Worm (Caenorhabditis elegans): ENCODE results near the gene hacd-1.
A peak's percentile ranks its signal among the peaks of the same experiment; 100 is the strongest.

The hacd-1 gene

ce11 chrV:1481742-1482141 lies 21.6 kb downstream of the hacd-1 start, which contains the start of gene C38C3.4:
Gene C38C3.4 (plus strand): TSS chrV:1482042.
- no peak for TF ChIP-seq tbx-8 (GFP tag; optimal IDR thresholded peaks at IDR 0.05)

- TF ChIP-seq ceh-39 (tag; optimal IDR thresholded peaks at IDR 0.05) (no peak), mls-2 (tag; optimal IDR thresholded peaks at IDR 0.05) (no peak), nhr-76 (tag; optimal IDR thresholded peaks at IDR 0.05) (no peak), hlh-1 (tag; optimal IDR thresholded peaks at IDR 0.05) (no peak), tbx-8 (GFP tag; optimal IDR thresholded peaks at IDR 0.05) (no peak), cnd-1 (tag; optimal IDR thresholded peaks at IDR 0.05) (no peak), ztf-11 (tag; optimal IDR thresholded peaks at IDR 0.05) (no peak), bed-3 (GFP tag; optimal IDR thresholded peaks at IDR 0.05) (no peak), mep-1 (tag; optimal IDR thresholded peaks at IDR 0.05) (no peak), flh-1 (GFP tag; optimal IDR thresholded peaks at IDR 0.05) (no peak), unc-39 (tag; optimal IDR thresholded peaks at IDR 0.05) (no peak), nhr-2 (tag; optimal IDR thresholded peaks at IDR 0.05) (no peak), lsy-2 (tag; optimal IDR thresholded peaks at IDR 0.05) (no peak), blmp-1 (tag; optimal IDR thresholded peaks at IDR 0.05) (no peak), snpc-4 (tag; optimal IDR thresholded peaks at IDR 0.05) (no peak), ham-2 (GFP tag; optimal IDR thresholded peaks at IDR 0.05) (no peak), nhr-28 (tag; optimal IDR thresholded peaks at IDR 0.05) (no peak), unc-62 (GFP tag; optimal IDR thresholded peaks at IDR 0.05) (no peak)
Observed at ce11 chrV:1486031-1486430, 25.9 kb downstream of the hacd-1 start.

DNA sequence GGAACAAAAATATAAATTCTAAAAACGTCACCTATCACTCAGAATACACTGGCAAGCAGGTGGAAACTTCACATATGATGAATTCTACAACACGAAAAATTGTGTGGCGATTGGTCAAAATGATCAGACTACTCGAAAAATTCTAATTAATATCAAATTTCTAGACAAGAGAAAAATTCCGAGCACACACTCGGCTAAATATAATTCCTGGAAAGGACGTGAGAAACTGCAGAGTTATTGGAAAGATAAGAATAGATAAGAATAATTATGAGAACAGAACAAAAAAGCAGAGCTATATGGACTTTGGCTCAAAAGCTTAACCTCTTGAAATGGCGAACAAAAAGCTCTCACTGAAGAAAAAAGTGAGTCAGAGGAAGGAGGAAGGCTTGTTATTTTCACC lies 27.1 kb downstream of the hacd-1 start:
- TF ChIP-seq tbx-8 (GFP tag; optimal IDR thresholded peaks at IDR 0.05), result no peak
- no peak for TF ChIP-seq nhr-2 (tag; optimal IDR thresholded peaks at IDR 0.05)
- TF ChIP-seq cnd-1 (tag; optimal IDR thresholded peaks at IDR 0.05), result no peak
- TF ChIP-seq ceh-39 (tag; optimal IDR thresholded peaks at IDR 0.05), result no peak
- TF ChIP-seq ceh-83 (GFP tag; optimal IDR thresholded peaks at IDR 0.05), result no peak
- TF ChIP-seq ces-1 (GFP tag; optimal IDR thresholded peaks at IDR 0.05), result no peak
- TF ChIP-seq mls-2 (tag; optimal IDR thresholded peaks at IDR 0.05), result no peak
- no peak for TF ChIP-seq ceh-43 (GFP tag; optimal IDR thresholded peaks at IDR 0.05)
- no peak for TF ChIP-seq nhr-76 (tag; optimal IDR thresholded peaks at IDR 0.05)
- no peak for TF ChIP-seq drap-1 (GFP tag; optimal IDR thresholded peaks at IDR 0.05)
- no peak for TF ChIP-seq sem-2 (GFP tag; optimal IDR thresholded peaks at IDR 0.05)
- TF ChIP-seq zip-8 (tag; optimal IDR thresholded peaks at IDR 0.05), result no peak
- TF ChIP-seq mab-5 (tag; optimal IDR thresholded peaks at IDR 0.05), result no peak
- no peak for TF ChIP-seq mep-1 (tag; optimal IDR thresholded peaks at IDR 0.05)
- no peak for TF ChIP-seq elt-1 (tag; optimal IDR thresholded peaks at IDR 0.05; ENCODE audit: borderline replicate concordance, insufficient read depth)
- no peak for TF ChIP-seq nhr-28 (tag; optimal IDR thresholded peaks at IDR 0.05)
- no peak for TF ChIP-seq lin-13 (tag; optimal IDR thresholded peaks at IDR 0.05)
- TF ChIP-seq snpc-4 (tag; optimal IDR thresholded peaks at IDR 0.05), result no peak

DNA sequence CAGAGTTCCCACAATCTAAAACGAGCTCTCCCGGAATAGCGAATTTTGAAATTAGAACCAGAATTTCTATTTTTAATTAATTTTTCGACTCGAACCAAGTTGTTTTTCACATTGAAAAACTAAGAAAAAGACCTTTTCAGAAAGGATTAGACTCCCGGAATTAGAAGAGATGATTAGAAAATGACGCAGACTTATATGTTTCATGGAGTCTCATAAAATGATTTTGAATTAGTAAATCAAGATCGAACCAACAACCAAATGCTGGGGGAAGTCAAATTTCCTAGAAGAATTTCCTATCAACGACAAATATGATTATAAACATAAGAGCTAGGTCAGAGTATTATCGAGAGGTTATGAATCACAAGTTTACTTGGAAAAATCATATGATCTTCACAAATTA lies 28.5 kb downstream of the hacd-1 start:
- TF ChIP-seq elt-1 (tag; optimal IDR thresholded peaks at IDR 0.05; ENCODE audit: borderline replicate concordance, insufficient read depth), result no peak
- no peak for TF ChIP-seq nhr-12 (tag; optimal IDR thresholded peaks at IDR 0.05)
- no peak for TF ChIP-seq flh-1 (GFP tag; optimal IDR thresholded peaks at IDR 0.05)
- TF ChIP-seq nhr-76 (tag; optimal IDR thresholded peaks at IDR 0.05), result no peak
- TF ChIP-seq mls-2 (tag; optimal IDR thresholded peaks at IDR 0.05), result no peak
- no peak for TF ChIP-seq ceh-83 (GFP tag; optimal IDR thresholded peaks at IDR 0.05)
- TF ChIP-seq ztf-11 (tag; optimal IDR thresholded peaks at IDR 0.05), result no peak
- TF ChIP-seq nhr-2 (tag; optimal IDR thresholded peaks at IDR 0.05), result no peak
- TF ChIP-seq sem-2 (GFP tag; optimal IDR thresholded peaks at IDR 0.05), result no peak
- no peak for TF ChIP-seq mep-1 (tag; optimal IDR thresholded peaks at IDR 0.05)
- no peak for TF ChIP-seq zip-8 (tag; optimal IDR thresholded peaks at IDR 0.05)
- no peak for TF ChIP-seq tbx-8 (GFP tag; optimal IDR thresholded peaks at IDR 0.05)
- TF ChIP-seq elt-3 (tag; optimal IDR thresholded peaks at IDR 0.05), result no peak

DNA sequence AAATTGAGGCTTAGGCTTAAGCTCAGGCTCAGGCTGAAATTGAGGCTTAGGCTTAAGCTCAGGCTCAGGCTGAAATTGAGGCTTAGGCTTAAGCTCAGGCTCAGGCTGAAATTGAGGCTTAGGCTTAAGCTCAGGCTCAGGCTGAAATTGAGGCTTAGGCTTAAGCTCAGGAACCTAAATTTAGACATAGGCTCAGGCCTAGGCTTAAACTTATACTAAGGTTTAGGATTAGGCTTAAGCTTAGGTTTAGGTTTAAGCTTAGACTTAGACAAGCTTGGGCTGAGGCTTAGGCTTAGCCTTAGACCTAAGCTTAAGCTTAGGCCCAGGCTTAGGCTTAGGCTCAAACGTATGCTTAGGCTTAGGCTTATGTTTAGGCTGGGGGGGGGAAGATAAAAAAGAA lies 30.7 kb downstream of the hacd-1 start:
- peak; percentile 22 for TF ChIP-seq ham-2 (GFP tag; optimal IDR thresholded peaks at IDR 0.05)

ce11 chrV:1491510-1491909 lies 31.3 kb downstream of the hacd-1 start, which contains the start of gene C38C3.6:
Gene C38C3.6 (minus strand): TSS chrV:1491610.
- no peak for TF ChIP-seq bed-3 (GFP tag; optimal IDR thresholded peaks at IDR 0.05)
- no peak for TF ChIP-seq pha-4 (tag; optimal IDR thresholded peaks at IDR 0.05)
- no peak for TF ChIP-seq drap-1 (GFP tag; optimal IDR thresholded peaks at IDR 0.05)
- no peak for TF ChIP-seq sem-2 (GFP tag; optimal IDR thresholded peaks at IDR 0.05)
- TF ChIP-seq ces-1 (GFP tag; optimal IDR thresholded peaks at IDR 0.05), result no peak
- no peak for TF ChIP-seq nhr-237 (tag; optimal IDR thresholded peaks at IDR 0.05)
- TF ChIP-seq elt-3 (tag; optimal IDR thresholded peaks at IDR 0.05), result no peak
